Fruit fly (Drosophila melanogaster) whole organism, embryonic: Measurements from ENCODE around the gene DIP-alpha.

Experiments used
- Asciz ChIP-seq: fragments of 200-800 bp; sonication (Bioruptor generic); optimal IDR thresholded peaks from 2 replicates; lab custom pipeline; 2017; ENCODE audit warnings: missing biosample characterization, mild to moderate bottlenecking, missing genetic modification characterization, missing genetic modification reagents
- Atf-2 ChIP-seq: fragments of 200-800 bp; sonication (Bioruptor generic); optimal IDR thresholded peaks from 2 replicates; lab custom pipeline; 2016; ENCODE audit warnings: missing biosample characterization, missing genetic modification characterization
- CG10431 ChIP-seq: fragments of 200-800 bp; sonication (Bioruptor generic); optimal IDR thresholded peaks from 3 replicates; lab custom pipeline; 2018; ENCODE audit warnings: missing biosample characterization, mild to moderate bottlenecking, missing genetic modification characterization
- CG10979 ChIP-seq: fragments of 200-800 bp; sonication (Bioruptor generic); optimal IDR thresholded peaks from 2 replicates; lab custom pipeline; 2018; ENCODE audit warnings: missing biosample characterization, mild to moderate bottlenecking, missing genetic modification characterization, moderate library complexity
- CG11504 ChIP-seq: fragments of 200-800 bp; sonication (Bioruptor generic); optimal IDR thresholded peaks from 3 replicates; lab custom pipeline; 2019; ENCODE audit warnings: missing biosample characterization, mild to moderate bottlenecking, missing genetic modification characterization, moderate library complexity
- CG12104 ChIP-seq: fragments of 200-800 bp; sonication (Bioruptor generic); optimal IDR thresholded peaks from 3 replicates; lab custom pipeline; 2016; ENCODE audit warnings: missing biosample characterization, missing genetic modification characterization
- CG14667 ChIP-seq: fragments of 200-800 bp; sonication (Bioruptor generic); IDR thresholded peaks from 2 replicates; pipeline ENCODE4 v1.3.6; 2022; ENCODE audit warnings: missing biosample characterization, missing genetic modification characterization
- CG1647 ChIP-seq: fragments of 200-800 bp; sonication (Bioruptor generic); optimal IDR thresholded peaks from 3 replicates; lab custom pipeline; 2016; ENCODE audit warnings: missing biosample characterization, missing genetic modification characterization
- CG16863 ChIP-seq: fragments of 200-800 bp; sonication (Bioruptor generic); optimal IDR thresholded peaks from 3 replicates; lab custom pipeline; 2016; ENCODE audit warnings: missing biosample characterization, missing genetic modification characterization
- CG17328 ChIP-seq: fragments of 200-800 bp; sonication (Bioruptor generic); IDR thresholded peaks from 2 replicates; pipeline ENCODE4 v1.3.6; 2022; ENCODE audit warnings: missing biosample characterization, missing genetic modification characterization
- CG17912 ChIP-seq: fragments of 200-800 bp; sonication (Bioruptor generic); optimal IDR thresholded peaks from 2 replicates; lab custom pipeline; 2018; ENCODE audit warnings: missing biosample characterization, mild to moderate bottlenecking, missing genetic modification characterization
- CG3281 ChIP-seq: fragments of 200-800 bp; sonication (Bioruptor generic); optimal IDR thresholded peaks from 3 replicates; lab custom pipeline; 2017; ENCODE audit warnings: missing biosample characterization, mild to moderate bottlenecking, missing genetic modification characterization
- CG34376 ChIP-seq: fragments of 200-800 bp; sonication (Bioruptor generic); optimal IDR thresholded peaks from 2 replicates; lab custom pipeline; 2018; ENCODE audit warnings: missing biosample characterization, mild to moderate bottlenecking, missing genetic modification characterization
- CG3995 ChIP-seq: fragments of 200-800 bp; sonication (Bioruptor generic); optimal IDR thresholded peaks from 3 replicates; lab custom pipeline; 2016; ENCODE audit warnings: missing biosample characterization, missing genetic modification characterization
- CG4707 ChIP-seq: fragments of 200-800 bp; sonication (Bioruptor generic); optimal IDR thresholded peaks from 2 replicates; lab custom pipeline; 2018; ENCODE audit warnings: missing biosample characterization, mild to moderate bottlenecking, missing genetic modification characterization, moderate library complexity
- CG4820 ChIP-seq: fragments of 200-800 bp; sonication (Bioruptor generic); optimal IDR thresholded peaks from 3 replicates; lab custom pipeline; 2016; ENCODE audit warnings: missing biosample characterization, missing genetic modification characterization
- CG5245 ChIP-seq: fragments of 200-800 bp; sonication (Bioruptor generic); optimal IDR thresholded peaks from 3 replicates; lab custom pipeline; 2016; ENCODE audit warnings: missing biosample characterization, missing genetic modification characterization
- CG6254 ChIP-seq: fragments of 200-800 bp; sonication (Bioruptor generic); optimal IDR thresholded peaks from 3 replicates; lab custom pipeline; 2017; ENCODE audit warnings: mild to moderate bottlenecking, missing biosample characterization, missing genetic modification reagents, missing genetic modification characterization
- CG6683 ChIP-seq: fragments of 200-800 bp; sonication (Bioruptor generic); optimal IDR thresholded peaks from 2 replicates; lab custom pipeline; 2017; ENCODE audit warnings: missing biosample characterization, mild to moderate bottlenecking, missing genetic modification characterization, missing genetic modification reagents
- CkIIα-i1 ChIP-seq: fragments of 200-800 bp; sonication (Bioruptor generic); IDR thresholded peaks from 2 replicates; pipeline ENCODE4 v1.3.6; 2022; ENCODE audit warnings: missing biosample characterization, missing genetic modification characterization
- Dek ChIP-seq: fragments of 200-800 bp; sonication (Bioruptor generic); optimal IDR thresholded peaks from 3 replicates; lab custom pipeline; 2019; ENCODE audit warnings: missing biosample characterization, mild to moderate bottlenecking, missing genetic modification characterization, moderate library complexity
- Drgx ChIP-seq: fragments of 200-800 bp; sonication (Bioruptor generic); IDR thresholded peaks from 2 replicates; pipeline ENCODE4 v1.3.6; 2022; ENCODE audit warnings: missing biosample characterization, missing genetic modification characterization
- Gsc ChIP-seq: fragments of 200-800 bp; sonication (Bioruptor generic); IDR thresholded peaks from 2 replicates; pipeline ENCODE4 v1.3.6; 2022; ENCODE audit warnings: missing biosample characterization, missing genetic modification characterization
- HHEX ChIP-seq: fragments of 200-800 bp; sonication (Bioruptor generic); optimal IDR thresholded peaks from 3 replicates; lab custom pipeline; 2017; ENCODE audit warnings: missing biosample characterization, mild to moderate bottlenecking, missing genetic modification characterization, missing genetic modification reagents
- HLH54F ChIP-seq: fragments of 200-800 bp; sonication (Bioruptor generic); optimal IDR thresholded peaks from 3 replicates; lab custom pipeline; 2016; ENCODE audit warnings: missing biosample characterization, missing genetic modification characterization
- MESR4 ChIP-seq: fragments of 200-800 bp; sonication (Bioruptor generic); optimal IDR thresholded peaks from 2 replicates; lab custom pipeline; 2018; ENCODE audit warnings: missing biosample characterization, mild to moderate bottlenecking, missing genetic modification characterization, moderate library complexity
- NFAT ChIP-seq: fragments of 200-800 bp; sonication (Bioruptor generic); IDR thresholded peaks from 2 replicates; pipeline ENCODE4 v1.3.6; 2022; ENCODE audit warnings: missing biosample characterization, missing genetic modification characterization
- Nf-YB ChIP-seq: fragments of 200-800 bp; sonication (Bioruptor generic); optimal IDR thresholded peaks from 3 replicates; lab custom pipeline; 2019; ENCODE audit warnings: missing biosample characterization, mild to moderate bottlenecking, missing genetic modification characterization, moderate library complexity
- Ravus ChIP-seq: fragments of 200-800 bp; sonication (Bioruptor generic); IDR thresholded peaks from 2 replicates; pipeline ENCODE4 v1.3.6; 2022; ENCODE audit warnings: missing biosample characterization, missing genetic modification characterization
- Ssrp ChIP-seq: fragments of 200-800 bp; sonication (Bioruptor generic); optimal IDR thresholded peaks from 2 replicates; lab custom pipeline; 2018; ENCODE audit warnings: missing biosample characterization, mild to moderate bottlenecking, missing genetic modification characterization, moderate library complexity
- Taf1 ChIP-seq: fragments of 200-800 bp; sonication (Bioruptor generic); IDR thresholded peaks from 2 replicates; pipeline ENCODE4 v1.3.6; 2022; ENCODE audit warnings: missing biosample characterization, missing genetic modification characterization
- Usf ChIP-seq: fragments of 200-800 bp; sonication (Bioruptor generic); optimal IDR thresholded peaks from 2 replicates; lab custom pipeline; 2017; ENCODE audit warnings: missing genotype, missing biosample characterization, missing genetic modification characterization
- ci ChIP-seq: fragments of 200-800 bp; sonication (Bioruptor generic); IDR thresholded peaks from 3 replicates; pipeline ENCODE4 v1.3.6; 2022; ENCODE audit warnings: missing biosample characterization, missing genetic modification characterization
- danr ChIP-seq: fragments of 200-800 bp; sonication (Bioruptor generic); IDR thresholded peaks from 2 replicates; pipeline ENCODE4 v1.3.6; 2022; ENCODE audit warnings: missing biosample characterization, missing genetic modification characterization
- dm ChIP-seq: fragments of 200-800 bp; sonication (Bioruptor generic); optimal IDR thresholded peaks from 3 replicates; lab custom pipeline; 2016; ENCODE audit warnings: missing biosample characterization, missing genetic modification characterization
- dmrt11E ChIP-seq: fragments of 200-800 bp; sonication (Bioruptor generic); optimal IDR thresholded peaks from 3 replicates; lab custom pipeline; 2018; ENCODE audit warnings: missing biosample characterization, mild to moderate bottlenecking, missing genetic modification characterization, moderate library complexity
- gsb ChIP-seq: fragments of 200-800 bp; sonication (Bioruptor generic); IDR thresholded peaks from 2 replicates; pipeline ENCODE4 v1.3.6; 2022; ENCODE audit warnings: missing biosample characterization, missing genetic modification characterization
- ind ChIP-seq: fragments of 200-800 bp; sonication (Bioruptor generic); optimal IDR thresholded peaks from 3 replicates; lab custom pipeline; 2016; ENCODE audit warnings: missing biosample characterization, missing genetic modification characterization
- jumu ChIP-seq: fragments of 200-800 bp; sonication (Bioruptor generic); optimal IDR thresholded peaks from 3 replicates; lab custom pipeline; 2016; ENCODE audit warnings: missing biosample characterization, missing genetic modification characterization
- ken ChIP-seq: fragments of 200-800 bp; sonication (Bioruptor generic); IDR thresholded peaks from 3 replicates; pipeline ENCODE4 v1.3.6; 2022; ENCODE audit warnings: missing biosample characterization, missing genetic modification characterization
- klu ChIP-seq: fragments of 200-800 bp; sonication (Bioruptor generic); IDR thresholded peaks from 2 replicates; pipeline ENCODE4 v1.3.6; 2022; ENCODE audit warnings: missing biosample characterization, missing genetic modification characterization
- nau ChIP-seq: fragments of 200-800 bp; sonication (Bioruptor generic); optimal IDR thresholded peaks from 3 replicates; lab custom pipeline; 2017; ENCODE audit warnings: missing biosample characterization, mild to moderate bottlenecking, missing genetic modification characterization, missing genetic modification reagents
- oc ChIP-seq: fragments of 200-800 bp; sonication (Bioruptor generic); optimal IDR thresholded peaks from 2 replicates; lab custom pipeline; 2018; ENCODE audit warnings: missing biosample characterization, mild to moderate bottlenecking, missing genetic modification characterization, moderate library complexity
- pfk ChIP-seq: fragments of 200-800 bp; sonication (Bioruptor generic); optimal IDR thresholded peaks from 2 replicates; lab custom pipeline; 2018; ENCODE audit warnings: missing biosample characterization, mild to moderate bottlenecking, missing genetic modification characterization, moderate library complexity
- row ChIP-seq: fragments of 200-800 bp; sonication (Bioruptor generic); IDR thresholded peaks from 3 replicates; pipeline ENCODE4 v1.3.6; 2022; ENCODE audit warnings: missing biosample characterization, missing genetic modification characterization
- run ChIP-seq: fragments of 200-800 bp; sonication (Bioruptor generic); optimal IDR thresholded peaks from 3 replicates; lab custom pipeline; 2018; ENCODE audit warnings: missing biosample characterization, mild to moderate bottlenecking, missing genetic modification characterization
- sens ChIP-seq: fragments of 200-800 bp; sonication (Bioruptor generic); peaks from one replicate; lab custom pipeline; 2016; ENCODE audit warnings: missing biosample characterization, missing genetic modification characterization
- sna ChIP-seq: fragments of 200-800 bp; sonication (Bioruptor generic); IDR thresholded peaks from 2 replicates; pipeline ENCODE4 v1.3.6; 2022; ENCODE audit warnings: missing biosample characterization, missing genetic modification characterization; ENCODE audit not compliant: partially characterized antibody
- sqz ChIP-seq: fragments of 200-800 bp; sonication (Bioruptor generic); optimal IDR thresholded peaks from 3 replicates; lab custom pipeline; 2018; ENCODE audit warnings: missing biosample characterization, mild to moderate bottlenecking, missing genetic modification characterization
- toy ChIP-seq: fragments of 200-800 bp; sonication (Bioruptor generic); IDR thresholded peaks from 2 replicates; pipeline ENCODE4 v1.3.6; 2022; ENCODE audit warnings: missing biosample characterization, missing genetic modification characterization
- wdn ChIP-seq: fragments of 200-800 bp; sonication (Bioruptor generic); IDR thresholded peaks from 2 replicates; pipeline ENCODE4 v1.3.6; 2022; ENCODE audit warnings: missing biosample characterization, missing genetic modification characterization
- zf30C ChIP-seq: fragments of 200-800 bp; sonication (Bioruptor generic); optimal IDR thresholded peaks from 3 replicates; lab custom pipeline; 2018; ENCODE audit warnings: missing biosample characterization, mild to moderate bottlenecking, missing genetic modification characterization

The DIP-alpha gene

DNA sequence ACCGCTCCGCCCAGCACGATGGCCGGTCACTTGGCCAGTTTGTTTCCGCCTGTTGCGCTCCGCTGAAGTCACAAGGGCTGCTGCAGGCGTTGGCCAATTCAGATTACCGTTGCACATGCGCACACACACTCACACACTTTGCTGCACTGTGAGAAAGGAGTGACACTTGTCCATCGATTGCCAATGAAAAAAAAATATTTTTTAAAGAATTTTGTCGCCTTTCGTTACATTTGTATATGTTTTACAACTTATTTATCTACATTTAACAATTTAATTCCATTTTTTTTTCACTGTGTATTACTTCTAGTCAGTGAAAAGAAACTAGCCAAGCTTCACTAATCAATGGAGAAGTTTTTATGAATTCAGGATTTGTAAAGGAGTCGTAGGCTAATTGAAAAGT, 95.4 kb downstream of the DIP-alpha start (continued):
- TF ChIP-seq CG6683 (GFP tag; lab: Kevin White, UChicago): no peak
- no peak for TF ChIP-seq CG4707
- TF ChIP-seq dm (GFP tag; lab: Kevin White, UChicago): no peak
- TF ChIP-seq sens (GFP tag; lab: Kevin White, UChicago): peak; percentile 90
- peak; percentile 22; the same call in 1 of the 2 replicates for TF ChIP-seq Gsc (GFP tag; lab: Robert Waterston, UW)
- peak; percentile 3 for TF ChIP-seq CG1647
- TF ChIP-seq jumu (GFP tag; lab: Kevin White, UChicago): no peak
- TF ChIP-seq CG3281 (GFP tag; lab: Kevin White, UChicago): no peak
- TF ChIP-seq HLH54F (GFP tag; lab: Kevin White, UChicago): peak; percentile 2
- TF ChIP-seq ken: 0 out of 3 replicates have a peak, but pooled peaks have one; percentile 15
- no peak for TF ChIP-seq wdn (GFP tag; lab: Robert Waterston, UW)
- TF ChIP-seq CG34376: no peak
- peak; percentile 6 for TF ChIP-seq ind
- TF ChIP-seq sna (GFP tag; lab: Robert Waterston, UW): no peak
- TF ChIP-seq pfk (GFP tag; lab: Kevin White, UChicago): no peak
- no peak for TF ChIP-seq CkIIα-i1 (GFP tag; lab: Robert Waterston, UW)
- TF ChIP-seq row (GFP tag; lab: Robert Waterston, UW): peak; percentile 49; the same call in 2 of the 3 replicates
- TF ChIP-seq ci (GFP tag; lab: Robert Waterston, UW): peak; percentile 58; the same call in 1 of the 3 replicates
- no peak for TF ChIP-seq CG10431 (GFP tag; lab: Kevin White, UChicago)
- TF ChIP-seq dmrt11E (tag; lab: Kevin White, UChicago): peak; percentile 55
- peak; percentile 52 for TF ChIP-seq Ssrp (tag; lab: Kevin White, UChicago)
- no peak for TF ChIP-seq Taf1 (GFP tag; lab: Robert Waterston, UW)
- no peak for TF ChIP-seq MESR4 (GFP tag; lab: Kevin White, UChicago)
- TF ChIP-seq nau: no peak
- TF ChIP-seq Nf-YB (GFP tag; lab: Kevin White, UChicago): no peak
- no peak for TF ChIP-seq zf30C
- peak; percentile 14 for TF ChIP-seq Asciz
- TF ChIP-seq CG16863 (GFP tag; lab: Kevin White, UChicago): peak; percentile 14
- no peak for TF ChIP-seq Dek
- peak; percentile 8 for TF ChIP-seq HHEX
- TF ChIP-seq CG17912: no peak
- TF ChIP-seq danr (GFP tag; lab: Robert Waterston, UW): no peak
- no peak for TF ChIP-seq sqz
- TF ChIP-seq CG11504: peak; percentile 66
- peak; percentile 58; the same call in 1 of the 2 replicates for TF ChIP-seq CG17328
- TF ChIP-seq CG6254 (GFP tag; lab: Kevin White, UChicago): peak; percentile 4
- no peak for TF ChIP-seq NFAT (GFP tag; lab: Robert Waterston, UW)
- no peak for TF ChIP-seq gsb (GFP tag; lab: Robert Waterston, UW)
- no peak for TF ChIP-seq CG3995
- no peak for TF ChIP-seq CG12104
- TF ChIP-seq CG4820 (GFP tag; lab: Kevin White, UChicago): peak; percentile 41
- TF ChIP-seq oc (tag; lab: Kevin White, UChicago): peak; percentile 12
- TF ChIP-seq Drgx (GFP tag; lab: Robert Waterston, UW): peak; percentile 82
- TF ChIP-seq CG5245 (GFP tag; lab: Kevin White, UChicago): peak; percentile 21
- no peak for TF ChIP-seq run
- peak; percentile 61 for TF ChIP-seq CG10979 (tag; lab: Kevin White, UChicago)
- TF ChIP-seq Ravus (GFP tag; lab: Robert Waterston, UW): no peak
- no peak for TF ChIP-seq Usf (GFP tag; lab: Kevin White, UChicago)
- peak; percentile 2 for TF ChIP-seq Atf-2 (GFP tag; lab: Kevin White, UChicago)
- no peak for TF ChIP-seq CG14667 (GFP tag; lab: Robert Waterston, UW)
- 0 out of 2 replicates have a peak, but pooled peaks have one; percentile 9 for TF ChIP-seq klu
- TF ChIP-seq toy (GFP tag; lab: Robert Waterston, UW): no peak
